Fruit fly (Drosophila melanogaster) whole organism, prepupa: ENCODE measurements around the gene Lk6.
A peak's percentile ranks its signal among the peaks of the same experiment; 100 is the strongest.

ENCODE experiments used
- CG3919 ChIP-seq: fragments of 200-800 bp; sonication (Bioruptor generic); optimal IDR thresholded peaks from 3 replicates; lab custom pipeline; 2016; ENCODE audit warnings: missing biosample characterization, missing genetic modification characterization
- CG4318 ChIP-seq: fragments of 200-800 bp; sonication (Bioruptor generic); optimal IDR thresholded peaks from 3 replicates; lab custom pipeline; 2017; ENCODE audit warnings: missing biosample characterization, mild to moderate bottlenecking, missing genetic modification characterization
- CG6163 ChIP-seq: fragments of 200-800 bp; sonication (Bioruptor generic); IDR thresholded peaks from 3 replicates; pipeline ENCODE4 v1.3.6; 2022; ENCODE audit warnings: missing biosample characterization, missing genetic modification characterization
- Sox15 ChIP-seq: fragments of 200-800 bp; sonication (Bioruptor generic); optimal IDR thresholded peaks from 3 replicates; lab custom pipeline; 2016; ENCODE audit warnings: missing biosample characterization, missing genetic modification characterization
- dsx ChIP-seq: fragments of 200-800 bp; optimal IDR thresholded peaks from 3 replicates; lab custom pipeline; 2019; ENCODE audit warnings: missing biosample characterization, mild to moderate bottlenecking, missing genetic modification characterization, moderate library complexity; ENCODE audit not compliant: poor library complexity, severe bottlenecking
- ss ChIP-seq, 2 experiments: fragments of 200-800 bp; sonication (Bioruptor generic); optimal IDR thresholded peaks; 2 replicates in 1 of 2; 3 replicates in 1 of 2; lab custom pipeline; 2017 to 2018; ENCODE audit warnings: mild to moderate bottlenecking in 2 of 2, missing biosample characterization in 2 of 2, missing genetic modification characterization in 2 of 2, moderate library complexity in 1 of 2

dm6 chr3R:11778879-11779278 is 14.6 kb upstream of the Lk6 start:
- TF ChIP-seq CG4318, result no peak
- TF ChIP-seq CG3919 (GFP tag; lab: Kevin White, UChicago), result no peak
- no peak for TF ChIP-seq ss (GFP tag; optimal IDR thresholded peaks at IDR 0.05; lab: Kevin White, UChicago)
- peak; percentile 77 for TF ChIP-seq CG6163 (GFP tag; lab: Robert Waterston, UW)
- TF ChIP-seq Sox15, result no peak
- no peak for TF ChIP-seq dsx (GFP tag; lab: Kevin White, UChicago)
